Fruit fly (Drosophila melanogaster): ENCODE measurements around the gene CG12229.

The CG12229 gene

dm6 chr3L:17425132-17425713, 11.0 kb downstream of the CG12229 start, which contains the start of the genes Sec3 and COX7B (continued):
- TF ChIP-seq TFAM (GFP tag; optimal IDR thresholded peaks at IDR 0.05), result no peak
- TF ChIP-seq Ets65A (GFP tag), result peak; percentile 95
- TF ChIP-seq Dll (GFP tag; IDR thresholded peaks at IDR 0.05; ENCODE audit: partially characterized antibody), result peak; percentile 97
- peak; percentile 60 for TF ChIP-seq CG12744 (GFP tag; optimal IDR thresholded peaks at IDR 0.05)
- no peak for TF ChIP-seq wek (GFP tag; optimal IDR thresholded peaks at IDR 0.05)
- peak; percentile 76 for TF ChIP-seq CG17186 (GFP tag; optimal IDR thresholded peaks at IDR 0.05)
- no peak for TF ChIP-seq CG17612 (GFP tag; IDR thresholded peaks at IDR 0.05)
- TF ChIP-seq BEAF-32 (GFP tag; optimal IDR thresholded peaks at IDR 0.05), result peak; percentile 97
- TF ChIP-seq B-H2 (GFP tag; optimal IDR thresholded peaks at IDR 0.05), result peak; percentile 82
- TF ChIP-seq Six4 (GFP tag; optimal IDR thresholded peaks at IDR 0.05), result peak; percentile 6
- TF ChIP-seq CG33213 (GFP tag; optimal IDR thresholded peaks at IDR 0.05), result peak; percentile 36
- TF ChIP-seq tap (tag; optimal IDR thresholded peaks at IDR 0.05), result peak; percentile 3
- peak; percentile 46 for TF ChIP-seq CG18619 (GFP tag; optimal IDR thresholded peaks at IDR 0.05)
- TF ChIP-seq CG10321 (GFP tag; IDR thresholded peaks at IDR 0.05), result no peak
- TF ChIP-seq Bdp1 (GFP tag; optimal IDR thresholded peaks at IDR 0.05), result peak; percentile 46
- TF ChIP-seq CG30020 (tag; optimal IDR thresholded peaks at IDR 0.05), result peak; percentile 67
- no peak for TF ChIP-seq GATAe (GFP tag; conservative IDR thresholded peaks at IDR 0.05)
- peak; percentile 55 for TF ChIP-seq CG3281 (GFP tag; optimal IDR thresholded peaks at IDR 0.05)
- no peak for TF ChIP-seq CG5245 (GFP tag; optimal IDR thresholded peaks at IDR 0.05)
- no peak for TF ChIP-seq sens-2 (GFP tag; IDR thresholded peaks at IDR 0.05)
- peak; percentile 29 for TF ChIP-seq CG6683 (GFP tag; optimal IDR thresholded peaks at IDR 0.05)
- TF ChIP-seq CG3726 (GFP tag; IDR thresholded peaks at IDR 0.05), result no peak
- no peak for TF ChIP-seq pita (GFP tag; optimal IDR thresholded peaks at IDR 0.05)
- peak; percentile 91 for TF ChIP-seq YL-1 (GFP tag; optimal IDR thresholded peaks at IDR 0.05)
- peak; percentile 76 for TF ChIP-seq Max (GFP tag; optimal IDR thresholded peaks at IDR 0.05)
- no peak for TF ChIP-seq aop (GFP tag; IDR thresholded peaks at IDR 0.05)
- peak; percentile 89 for TF ChIP-seq CG4617 (GFP tag; optimal IDR thresholded peaks at IDR 0.05; ENCODE audit: borderline replicate concordance)
- peak; percentile 41 for TF ChIP-seq CG16863 (GFP tag; optimal IDR thresholded peaks at IDR 0.05)
- TF ChIP-seq CG14050 (GFP tag; IDR thresholded peaks at IDR 0.05), result no peak
- TF ChIP-seq CG5953 (GFP tag; IDR thresholded peaks at IDR 0.05), result no peak
- TF ChIP-seq CG4424 (GFP tag; optimal IDR thresholded peaks at IDR 0.05), result peak; percentile 70
- peak; percentile 44 for TF ChIP-seq Oli (tag; optimal IDR thresholded peaks at IDR 0.05)
- TF ChIP-seq CG10209 (GFP tag; optimal IDR thresholded peaks at IDR 0.05), result peak; percentile 49
- TF ChIP-seq inv (GFP tag; IDR thresholded peaks at IDR 0.05; ENCODE audit: partially characterized antibody), result peak; percentile 92
- peak; percentile 35 to 65 for TF ChIP-seq tll (GFP tag; optimal IDR thresholded peaks at IDR 0.05)
- no peak; the same call in 1 of the 2 replicates for TF ChIP-seq ato (GFP tag; IDR thresholded peaks at IDR 0.05; ENCODE audit: partially characterized antibody)
- TF ChIP-seq amos (GFP tag; IDR thresholded peaks at IDR 0.05; ENCODE audit: partially characterized antibody), result peak; percentile 87
- peak; percentile 88 for TF ChIP-seq sens (GFP tag)
- no peak for TF ChIP-seq chm (GFP tag; IDR thresholded peaks at IDR 0.05)
- TF ChIP-seq CG10267 (tag; optimal IDR thresholded peaks at IDR 0.05), result peak; percentile 70
- TF ChIP-seq row (GFP tag; IDR thresholded peaks at IDR 0.05), result peak; percentile 93
- peak; percentile 63 for TF ChIP-seq CG15269 (tag; optimal IDR thresholded peaks at IDR 0.05)
- TF ChIP-seq CG12104 (GFP tag; optimal IDR thresholded peaks at IDR 0.05), result peak; percentile 47
- no peak for TF ChIP-seq Nf-YA (GFP tag; IDR thresholded peaks at IDR 0.05)
- peak; percentile 92 for TF ChIP-seq CG2129 (GFP tag; IDR thresholded peaks at IDR 0.05; ENCODE audit: partially characterized antibody)
- no peak for TF ChIP-seq NC2α (GFP tag; optimal IDR thresholded peaks at IDR 0.05)
- TF ChIP-seq CG7745 (tag; optimal IDR thresholded peaks at IDR 0.05), result no peak
- no peak for TF ChIP-seq Asciz (GFP tag; optimal IDR thresholded peaks at IDR 0.05)
- peak; percentile 89 for TF ChIP-seq Bgb (GFP tag; IDR thresholded peaks at IDR 0.05; ENCODE audit: partially characterized antibody)
- peak; percentile 52 for TF ChIP-seq chn (GFP tag; optimal IDR thresholded peaks at IDR 0.05)
